Fruit fly (Drosophila melanogaster) whole organism, adult: ENCODE data around the gene CG13606.

Source experiments
- CG11617 ChIP-seq: fragments of 200-800 bp; sonication (Bioruptor generic); optimal IDR thresholded peaks from 2 replicates; lab custom pipeline; 2017; ENCODE audit warnings: mild to moderate bottlenecking, missing biosample characterization, missing genetic modification reagents, missing genetic modification characterization
- CG12768 ChIP-seq: fragments of 200-800 bp; sonication (Bioruptor generic); optimal IDR thresholded peaks from 2 replicates; lab custom pipeline; 2017; ENCODE audit warnings: missing biosample characterization, missing genetic modification characterization, mild to moderate bottlenecking, moderate library complexity, missing genetic modification reagents
- CG14711 ChIP-seq: fragments of 200-800 bp; sonication (Bioruptor generic); optimal IDR thresholded peaks from 2 replicates; lab custom pipeline; 2018; ENCODE audit warnings: missing biosample characterization, mild to moderate bottlenecking, missing genetic modification characterization, moderate library complexity
- CG1620 ChIP-seq: fragments of 200-800 bp; sonication (Bioruptor generic); optimal IDR thresholded peaks from 2 replicates; lab custom pipeline; 2016; ENCODE audit warnings: missing biosample characterization, missing genetic modification characterization
- CG33017 ChIP-seq: fragments of 200-800 bp; sonication (Bioruptor generic); optimal IDR thresholded peaks from 2 replicates; lab custom pipeline; 2018; ENCODE audit warnings: missing biosample characterization, mild to moderate bottlenecking, missing genetic modification characterization, moderate library complexity
- CG5204 ChIP-seq: fragments of 200-800 bp; sonication (Bioruptor generic); optimal IDR thresholded peaks from 2 replicates; lab custom pipeline; 2016; ENCODE audit warnings: missing biosample characterization, missing genetic modification characterization
- CG7045 ChIP-seq: fragments of 200-800 bp; sonication (Bioruptor generic); optimal IDR thresholded peaks from 2 replicates; lab custom pipeline; 2017; ENCODE audit warnings: missing biosample characterization, mild to moderate bottlenecking, missing genetic modification characterization
- CG7101 ChIP-seq: fragments of 200-800 bp; sonication (Bioruptor generic); optimal IDR thresholded peaks from 2 replicates; lab custom pipeline; 2018; ENCODE audit warnings: missing biosample characterization, mild to moderate bottlenecking, missing genetic modification characterization, moderate library complexity
- Clk ChIP-seq: fragments of 200-800 bp; sonication (Bioruptor generic); optimal IDR thresholded peaks from 2 replicates; lab custom pipeline; 2017; ENCODE audit warnings: missing biosample characterization, missing genetic modification characterization
- Crg-1 ChIP-seq: fragments of 200-800 bp; sonication (Bioruptor generic); optimal IDR thresholded peaks from 2 replicates; lab custom pipeline; 2016; ENCODE audit warnings: missing biosample characterization, missing genetic modification characterization
- Hr96 ChIP-seq: fragments of 200-800 bp; sonication (Bioruptor generic); optimal IDR thresholded peaks from 2 replicates; lab custom pipeline; 2016; ENCODE audit warnings: missing biosample characterization, missing genetic modification characterization
- Mnt ChIP-seq: fragments of 200-800 bp; sonication (Bioruptor generic); optimal IDR thresholded peaks from 2 replicates; lab custom pipeline; 2016; ENCODE audit warnings: missing biosample characterization, mild to moderate bottlenecking, missing genetic modification characterization
- bab1 ChIP-seq: fragments of 200-800 bp; sonication (Bioruptor generic); optimal IDR thresholded peaks from 3 replicates; lab custom pipeline; 2019; ENCODE audit warnings: missing biosample characterization, mild to moderate bottlenecking, missing genetic modification characterization, moderate library complexity
- cic ChIP-seq: fragments of 200-800 bp; sonication (Bioruptor generic); optimal IDR thresholded peaks from 2 replicates; lab custom pipeline; 2017; ENCODE audit warnings: missing biosample characterization, mild to moderate bottlenecking, missing genetic modification characterization, moderate library complexity
- cnc ChIP-seq, 2 experiments: fragments of >200 bp; optimal IDR thresholded peaks; 2 replicates each; lab custom pipeline; 2017
- kay ChIP-seq: fragments of 200-800 bp; sonication (Bioruptor generic); peaks from one replicate; lab custom pipeline; 2016; ENCODE audit warnings: missing biosample characterization, missing genetic modification characterization, borderline replicate concordance
- ovo ChIP-seq: fragments of 200-800 bp; sonication (Bioruptor generic); optimal IDR thresholded peaks from 2 replicates; lab custom pipeline; 2016; ENCODE audit warnings: missing biosample characterization, missing genetic modification characterization
- pad ChIP-seq: fragments of 200-800 bp; sonication (Bioruptor generic); optimal IDR thresholded peaks from 3 replicates; lab custom pipeline; 2017; ENCODE audit warnings: missing biosample characterization, missing genetic modification characterization, mild to moderate bottlenecking, moderate library complexity, missing genetic modification reagents
- tj ChIP-seq: fragments of 200-800 bp; sonication (Bioruptor generic); optimal IDR thresholded peaks from 3 replicates; lab custom pipeline; 2017; ENCODE audit warnings: missing biosample characterization, mild to moderate bottlenecking, missing genetic modification characterization, moderate library complexity
- toe ChIP-seq: fragments of 200-800 bp; sonication (Bioruptor generic); optimal IDR thresholded peaks from 2 replicates; lab custom pipeline; 2016; ENCODE audit warnings: missing biosample characterization, missing genetic modification characterization

Gene CG13606

dm6 chr3R:24203426-24203825, 31.0 kb downstream of the CG13606 start:
- TF ChIP-seq toe (GFP tag; lab: Kevin White, UChicago) (no peak), cic (GFP tag; lab: Kevin White, UChicago) (no peak), pad (no peak), tj (GFP tag; lab: Kevin White, UChicago) (no peak), CG7101 (no peak), Crg-1 (GFP tag; lab: Kevin White, UChicago) (no peak), kay (GFP tag; lab: Kevin White, UChicago) (no peak), bab1 (no peak), CG7045 (GFP tag; lab: Kevin White, UChicago) (no peak), CG5204 (no peak), ovo (GFP tag; lab: Kevin White, UChicago) (no peak), CG1620 (GFP tag; lab: Kevin White, UChicago) (no peak), CG14711 (no peak), Hr96 (GFP tag; lab: Kevin White, UChicago) (no peak), cnc (optimal IDR thresholded peaks at IDR 0.05; lab: Kevin White, UChicago) (no peak), Clk (GFP tag; lab: Kevin White, UChicago) (no peak), CG33017 (tag; lab: Kevin White, UChicago) (no peak), CG12768 (no peak), Mnt (GFP tag; lab: Kevin White, UChicago) (no peak), CG11617 (GFP tag; lab: Kevin White, UChicago) (no peak)

- TF ChIP-seq CG33017 (tag; lab: Kevin White, UChicago), result no peak
- no peak for TF ChIP-seq pad
- no peak for TF ChIP-seq tj (GFP tag; lab: Kevin White, UChicago)
- TF ChIP-seq Clk (GFP tag; lab: Kevin White, UChicago), result no peak
- TF ChIP-seq Hr96 (GFP tag; lab: Kevin White, UChicago), result no peak
- no peak for TF ChIP-seq CG11617 (GFP tag; lab: Kevin White, UChicago)
- TF ChIP-seq CG14711, result no peak
- no peak for TF ChIP-seq CG7101
- TF ChIP-seq kay (GFP tag; lab: Kevin White, UChicago), result no peak
- no peak for TF ChIP-seq bab1
- no peak for TF ChIP-seq ovo (GFP tag; lab: Kevin White, UChicago)
- TF ChIP-seq cic (GFP tag; lab: Kevin White, UChicago), result no peak
- TF ChIP-seq CG12768, result no peak
- TF ChIP-seq CG7045 (GFP tag; lab: Kevin White, UChicago), result no peak
- no peak for TF ChIP-seq Mnt (GFP tag; lab: Kevin White, UChicago)
- no peak for TF ChIP-seq CG1620 (GFP tag; lab: Kevin White, UChicago)
- no peak for TF ChIP-seq CG5204
- TF ChIP-seq toe (GFP tag; lab: Kevin White, UChicago), result no peak
- no peak for TF ChIP-seq cnc (optimal IDR thresholded peaks at IDR 0.05; lab: Kevin White, UChicago)
- TF ChIP-seq Crg-1 (GFP tag; lab: Kevin White, UChicago), result no peak
These were observed 31.6 kb downstream of the CG13606 start for dm6 chr3R:24204022-24204421.

dm6 chr3R:24205234-24205894, 32.9 kb downstream of the CG13606 start:
- TF ChIP-seq CG1620 (GFP tag; lab: Kevin White, UChicago), result no peak
- peak; percentile 7 for TF ChIP-seq tj (GFP tag; lab: Kevin White, UChicago)
- TF ChIP-seq cnc (optimal IDR thresholded peaks at IDR 0.05; lab: Kevin White, UChicago), result peak in 1 of 2 experiments; percentile 13

- no peak for TF ChIP-seq Hr96 (GFP tag; lab: Kevin White, UChicago)
These were observed 33.5 kb downstream of the CG13606 start for dm6 chr3R:24205935-24206334.

dm6 chr3R:24206341-24207114, 34.1 kb downstream of the CG13606 start:
- TF ChIP-seq CG7101 (no peak), tj (GFP tag; lab: Kevin White, UChicago) (peak; percentile 76), Clk (GFP tag; lab: Kevin White, UChicago) (no peak), kay (GFP tag; lab: Kevin White, UChicago) (no peak), CG11617 (GFP tag; lab: Kevin White, UChicago) (no peak), pad (no peak)

- TF ChIP-seq kay (GFP tag; lab: Kevin White, UChicago) (no peak), pad (no peak), Clk (GFP tag; lab: Kevin White, UChicago) (no peak), cnc (optimal IDR thresholded peaks at IDR 0.05; lab: Kevin White, UChicago) (no peak), CG33017 (tag; lab: Kevin White, UChicago) (no peak), CG7101 (no peak), bab1 (no peak), CG14711 (no peak), Crg-1 (GFP tag; lab: Kevin White, UChicago) (no peak), CG5204 (no peak), CG1620 (GFP tag; lab: Kevin White, UChicago) (no peak)
These were observed 41.2 kb downstream of the CG13606 start for dm6 chr3R:24213644-24214043.
